Fruit fly (Drosophila melanogaster) whole organism, embryonic: Measurements from ENCODE around the gene CG9205.
A peak's percentile ranks its signal among the peaks of the same experiment; 100 is the strongest.

Source experiments
- Bdp1 ChIP-seq: fragments of 200-800 bp; sonication (Bioruptor generic); optimal IDR thresholded peaks from 3 replicates; lab custom pipeline; 2016; ENCODE audit warnings: missing biosample characterization, missing genetic modification characterization
- CG12236 ChIP-seq: fragments of 200-800 bp; sonication (Bioruptor generic); optimal IDR thresholded peaks from 2 replicates; lab custom pipeline; 2016; ENCODE audit warnings: missing biosample characterization, missing genetic modification characterization
- CG13296 ChIP-seq: fragments of 200-800 bp; sonication (Bioruptor generic); optimal IDR thresholded peaks from 3 replicates; lab custom pipeline; 2018; ENCODE audit warnings: missing biosample characterization, mild to moderate bottlenecking, missing genetic modification characterization
- CG13775 ChIP-seq: fragments of 200-800 bp; sonication (Bioruptor generic); optimal IDR thresholded peaks from 3 replicates; lab custom pipeline; 2017; ENCODE audit warnings: missing biosample characterization, mild to moderate bottlenecking, missing genetic modification characterization
- CG34224 ChIP-seq: fragments of 200-800 bp; sonication (Bioruptor generic); IDR thresholded peaks from 3 replicates; pipeline ENCODE4 v1.3.6; 2022; ENCODE audit warnings: missing biosample characterization, missing genetic modification characterization; ENCODE audit not compliant: partially characterized antibody
- CG34376 ChIP-seq: fragments of 200-800 bp; sonication (Bioruptor generic); optimal IDR thresholded peaks from 2 replicates; lab custom pipeline; 2018; ENCODE audit warnings: missing biosample characterization, mild to moderate bottlenecking, missing genetic modification characterization
- CG3838 ChIP-seq: fragments of 200-800 bp; sonication (Bioruptor generic); optimal IDR thresholded peaks from 3 replicates; lab custom pipeline; 2016; ENCODE audit warnings: missing biosample characterization, missing genetic modification characterization
- CG4820 ChIP-seq: fragments of 200-800 bp; sonication (Bioruptor generic); optimal IDR thresholded peaks from 3 replicates; lab custom pipeline; 2016; ENCODE audit warnings: missing biosample characterization, missing genetic modification characterization
- CG6175 ChIP-seq: fragments of 200-800 bp; sonication (Bioruptor generic); IDR thresholded peaks from 3 replicates; pipeline ENCODE4 v1.3.6; 2022; ENCODE audit warnings: missing biosample characterization, missing genetic modification characterization
- CG7987 ChIP-seq: fragments of 200-800 bp; sonication (Bioruptor generic); optimal IDR thresholded peaks from 2 replicates; lab custom pipeline; 2018; ENCODE audit warnings: missing biosample characterization, mild to moderate bottlenecking, missing genetic modification characterization, moderate library complexity
- CG8388 ChIP-seq: fragments of 200-800 bp; sonication (Bioruptor generic); optimal IDR thresholded peaks from 2 replicates; lab custom pipeline; 2019; ENCODE audit warnings: missing biosample characterization, mild to moderate bottlenecking, missing genetic modification characterization, moderate library complexity
- CG8478 ChIP-seq: fragments of >200 bp; optimal IDR thresholded peaks from 2 replicates; lab custom pipeline; 2018
- CG9437 ChIP-seq: fragments of 200-800 bp; sonication (Bioruptor generic); optimal IDR thresholded peaks from 2 replicates; lab custom pipeline; 2018; ENCODE audit warnings: missing biosample characterization, mild to moderate bottlenecking, missing genetic modification characterization
- Fer1 ChIP-seq: fragments of 200-800 bp; sonication (Bioruptor generic); optimal IDR thresholded peaks from 2 replicates; lab custom pipeline; 2017; ENCODE audit warnings: missing biosample characterization, mild to moderate bottlenecking, missing genetic modification characterization
- HLH54F ChIP-seq: fragments of 200-800 bp; sonication (Bioruptor generic); optimal IDR thresholded peaks from 3 replicates; lab custom pipeline; 2016; ENCODE audit warnings: missing biosample characterization, missing genetic modification characterization
- Hr3 ChIP-seq: fragments of 200-800 bp; sonication (Bioruptor generic); optimal IDR thresholded peaks from 3 replicates; lab custom pipeline; 2016; ENCODE audit warnings: missing biosample characterization, missing genetic modification characterization
- NC2α ChIP-seq: fragments of 200-800 bp; sonication (Bioruptor generic); optimal IDR thresholded peaks from 2 replicates; lab custom pipeline; 2016; ENCODE audit warnings: missing biosample characterization, missing genetic modification characterization
- Stat92E ChIP-seq, 3 experiments: fragments of >200 bp in 2 of 3; fragments of 200-800 bp in 1 of 3; sonication (Bioruptor generic) in 1 of 3; optimal IDR thresholded peaks; 2 replicates each; lab custom pipeline; 2017 to 2019; ENCODE audit warnings: missing biosample characterization in 3 of 3, missing genetic modification characterization in 3 of 3, mild to moderate bottlenecking in 1 of 3, moderate library complexity in 1 of 3
- Tbp ChIP-seq: fragments of >200 bp; optimal IDR thresholded peaks from 2 replicates; lab custom pipeline; 2018; ENCODE audit warnings: missing biosample characterization, missing genetic modification characterization
- Trl ChIP-seq, 3 experiments: fragments of >200 bp in 2 of 3; fragments of 200-800 bp in 1 of 3; sonication (Bioruptor generic) in 1 of 3; optimal IDR thresholded peaks; 2 replicates in 1 of 3; 3 replicates in 2 of 3; lab custom pipeline; 2016 to 2017; ENCODE audit warnings: missing biosample characterization in 1 of 3, missing genetic modification characterization in 1 of 3
- abd-A ChIP-seq: fragments of 200-800 bp; sonication (Bioruptor generic); optimal IDR thresholded peaks from 3 replicates; lab custom pipeline; 2019; ENCODE audit warnings: missing biosample characterization, mild to moderate bottlenecking, missing genetic modification characterization, moderate library complexity
- al ChIP-seq: fragments of 200-800 bp; sonication (Bioruptor generic); IDR thresholded peaks from 2 replicates; pipeline ENCODE4 v1.3.6; 2022; ENCODE audit warnings: missing biosample characterization, missing genetic modification characterization
- ap ChIP-seq: fragments of 200-800 bp; sonication (Bioruptor generic); IDR thresholded peaks from 2 replicates; pipeline ENCODE4 v1.3.6; 2022; ENCODE audit warnings: missing biosample characterization, missing genetic modification characterization
- bcd ChIP-seq: fragments of 200-800 bp; sonication (Bioruptor generic); optimal IDR thresholded peaks from 2 replicates; lab custom pipeline; 2017; ENCODE audit warnings: missing biosample characterization, mild to moderate bottlenecking, missing genetic modification characterization
- bowl ChIP-seq: fragments of 200-800 bp; sonication (Bioruptor generic); IDR thresholded peaks from 2 replicates; pipeline ENCODE4 v1.3.6; 2022; ENCODE audit warnings: missing biosample characterization, missing genetic modification characterization
- bsh ChIP-seq, 2 experiments: fragments of 200-800 bp; sonication (Bioruptor generic); optimal IDR thresholded peaks; 2 replicates each; lab custom pipeline; 2017 to 2018; ENCODE audit warnings: mild to moderate bottlenecking in 2 of 2, missing biosample characterization in 2 of 2, missing genetic modification characterization in 2 of 2, moderate library complexity in 1 of 2
- crp ChIP-seq, 2 experiments: fragments of 200-800 bp; sonication (Bioruptor generic); optimal IDR thresholded peaks; 2 replicates in 1 of 2; 3 replicates in 1 of 2; lab custom pipeline; 2017; ENCODE audit warnings: missing biosample characterization in 2 of 2, missing genetic modification characterization in 2 of 2, mild to moderate bottlenecking in 1 of 2, moderate library complexity in 1 of 2
- dati ChIP-seq: fragments of 200-800 bp; sonication (Bioruptor generic); IDR thresholded peaks from 2 replicates; pipeline ENCODE4 v1.3.6; 2022; ENCODE audit warnings: missing biosample characterization, missing genetic modification characterization
- en ChIP-seq: fragments of 200-800 bp; sonication (Bioruptor generic); optimal IDR thresholded peaks from 2 replicates; lab custom pipeline; 2016; ENCODE audit warnings: missing biosample characterization, missing genetic modification characterization
- fd102C ChIP-seq: fragments of 200-800 bp; sonication (Bioruptor generic); optimal IDR thresholded peaks from 2 replicates; lab custom pipeline; 2018; ENCODE audit warnings: missing biosample characterization, mild to moderate bottlenecking, missing genetic modification characterization, moderate library complexity
- fd3F ChIP-seq: fragments of 200-800 bp; sonication (Bioruptor generic); optimal IDR thresholded peaks from 2 replicates; lab custom pipeline; 2018; ENCODE audit warnings: missing biosample characterization, mild to moderate bottlenecking, missing genetic modification characterization, moderate library complexity
- fd64A ChIP-seq: fragments of 200-800 bp; sonication (Bioruptor generic); optimal IDR thresholded peaks from 3 replicates; lab custom pipeline; 2018; ENCODE audit warnings: missing biosample characterization, mild to moderate bottlenecking, missing genetic modification characterization
- fru ChIP-seq: fragments of >200 bp; optimal IDR thresholded peaks from 2 replicates; lab custom pipeline; 2017
- gcm2 ChIP-seq: fragments of 200-800 bp; sonication (Bioruptor generic); optimal IDR thresholded peaks from 2 replicates; lab custom pipeline; 2016; ENCODE audit warnings: missing biosample characterization, missing genetic modification characterization
- gsb ChIP-seq: fragments of 200-800 bp; sonication (Bioruptor generic); IDR thresholded peaks from 2 replicates; pipeline ENCODE4 v1.3.6; 2022; ENCODE audit warnings: missing biosample characterization, missing genetic modification characterization
- hbn ChIP-seq: fragments of 200-800 bp; sonication (Bioruptor generic); IDR thresholded peaks from 2 replicates; pipeline ENCODE4 v1.3.6; 2022; ENCODE audit warnings: missing biosample characterization, missing genetic modification characterization; ENCODE audit not compliant: partially characterized antibody
- hkb ChIP-seq, 2 experiments: fragments of 200-800 bp in 1 of 2; fragments of >200 bp in 1 of 2; sonication (Bioruptor generic) in 1 of 2; IDR thresholded peaks in 1 of 2; optimal IDR thresholded peaks in 1 of 2; 2 replicates each; pipeline versions ENCODE4 v1.3.6 to Lab custom; 2017 to 2022; ENCODE audit warnings: missing biosample characterization in 1 of 2, missing genetic modification characterization in 1 of 2
- mld ChIP-seq: fragments of 200-800 bp; sonication (Bioruptor generic); IDR thresholded peaks from 3 replicates; pipeline ENCODE4 v1.3.6; 2022; ENCODE audit warnings: missing biosample characterization, missing genetic modification characterization; ENCODE audit not compliant: partially characterized antibody
- pan ChIP-seq, 4 experiments: fragments of >200 bp in 3 of 4; fragments of 200-800 bp in 1 of 4; sonication (Bioruptor generic) in 1 of 4; optimal IDR thresholded peaks in 3 of 4; IDR thresholded peaks in 1 of 4; 2 replicates each; pipeline versions ENCODE4 v1.3.6 to Lab custom; 2017 to 2022; ENCODE audit warnings: missing biosample characterization in 2 of 4, missing genetic modification characterization in 2 of 4, mixed read lengths in 1 of 4
- peb ChIP-seq: fragments of 200-800 bp; sonication (Bioruptor generic); IDR thresholded peaks from 2 replicates; pipeline ENCODE4 v1.3.6; 2022; ENCODE audit warnings: missing biosample characterization, missing genetic modification characterization
- phol ChIP-seq: fragments of 200-800 bp; sonication (Bioruptor generic); optimal IDR thresholded peaks from 3 replicates; lab custom pipeline; 2018; ENCODE audit warnings: missing biosample characterization, mild to moderate bottlenecking, missing genetic modification characterization, moderate library complexity
- psq ChIP-seq: fragments of 200-800 bp; sonication (Bioruptor generic); optimal IDR thresholded peaks from 2 replicates; lab custom pipeline; 2017; ENCODE audit warnings: missing biosample characterization, missing genetic modification characterization
- pzg ChIP-seq: fragments of 200-800 bp; sonication (Bioruptor generic); optimal IDR thresholded peaks from 3 replicates; lab custom pipeline; 2018; ENCODE audit warnings: missing biosample characterization, mild to moderate bottlenecking, missing genetic modification characterization, moderate library complexity
- rib ChIP-seq: fragments of 200-800 bp; sonication (Bioruptor generic); IDR thresholded peaks from 2 replicates; pipeline ENCODE4 v1.3.6; 2022; ENCODE audit warnings: missing biosample characterization, missing genetic modification characterization
- run ChIP-seq: fragments of 200-800 bp; sonication (Bioruptor generic); optimal IDR thresholded peaks from 3 replicates; lab custom pipeline; 2018; ENCODE audit warnings: missing biosample characterization, mild to moderate bottlenecking, missing genetic modification characterization
- tin ChIP-seq: fragments of 200-800 bp; sonication (Bioruptor generic); optimal IDR thresholded peaks from 3 replicates; lab custom pipeline; 2016; ENCODE audit warnings: missing biosample characterization, missing genetic modification characterization
- tup ChIP-seq: fragments of 200-800 bp; sonication (Bioruptor generic); optimal IDR thresholded peaks from 2 replicates; lab custom pipeline; 2016; ENCODE audit warnings: missing biosample characterization, mild to moderate bottlenecking, missing genetic modification characterization, moderate library complexity

Gene CG9205

dm6 chr3L:1007513-1008459 lies 26.7 kb upstream of the CG9205 start (continued):
- TF ChIP-seq crp (GFP tag; optimal IDR thresholded peaks at IDR 0.05; lab: Kevin White, UChicago) (peak in 1 of 2 experiments; percentile 44), CG8388 (GFP tag; lab: Kevin White, UChicago) (peak; percentile 39), mld (GFP tag; lab: Robert Waterston, UW) (no peak), CG9437 (peak; percentile 71), CG4820 (GFP tag; lab: Kevin White, UChicago) (peak; percentile 81), tin (GFP tag; lab: Kevin White, UChicago) (peak; percentile 11), gcm2 (GFP tag; lab: Kevin White, UChicago) (no peak), pan (optimal IDR thresholded peaks at IDR 0.05; lab: Kevin White, UChicago) (no peak), pan (GFP tag; optimal IDR thresholded peaks at IDR 0.05 in 1 of 2, IDR thresholded peaks at IDR 0.05 in 1 of 2) (peak in 1 of 2 experiments; percentile 86), Fer1 (GFP tag; lab: Kevin White, UChicago) (peak; percentile 88), CG7987 (GFP tag; lab: Kevin White, UChicago) (no peak), peb (GFP tag; lab: Robert Waterston, UW) (peak; percentile 80), Stat92E (GFP tag; optimal IDR thresholded peaks at IDR 0.05; lab: Kevin White, UChicago) (peak in 1 of 3 experiments; percentile 25), CG13296 (peak; percentile 71), bcd (GFP tag; lab: Kevin White, UChicago) (peak; percentile 86), HLH54F (GFP tag; lab: Kevin White, UChicago) (peak; percentile 55), phol (tag; lab: Kevin White, UChicago) (peak; percentile 69), psq (no peak), CG6175 (peak; percentile 80), pzg (peak; percentile 8), en (GFP tag; lab: Kevin White, UChicago) (no peak), bsh (GFP tag; optimal IDR thresholded peaks at IDR 0.05; lab: Kevin White, UChicago) (peak; percentile 46 to 83), Bdp1 (GFP tag; lab: Kevin White, UChicago) (no peak), Trl (optimal IDR thresholded peaks at IDR 0.05; lab: Kevin White, UChicago) (peak; percentile 14 to 79), Trl (GFP tag; optimal IDR thresholded peaks at IDR 0.05; lab: Kevin White, UChicago) (no peak), rib (GFP tag; lab: Robert Waterston, UW) (peak; percentile 87), hkb (optimal IDR thresholded peaks at IDR 0.05; lab: Kevin White, UChicago) (no peak), hkb (GFP tag; IDR thresholded peaks at IDR 0.05; lab: Robert Waterston, UW) (peak; percentile 91), CG8478 (no peak), CG34224 (no peak), al (GFP tag; lab: Robert Waterston, UW) (peak; percentile 88), Tbp (GFP tag; lab: Kevin White, UChicago) (no peak), fd102C (no peak), run (no peak), CG13775 (GFP tag; lab: Kevin White, UChicago) (peak; percentile 80), gsb (GFP tag; lab: Robert Waterston, UW) (peak; percentile 84), ap (GFP tag; lab: Robert Waterston, UW) (peak; percentile 67), fd64A (no peak), NC2α (GFP tag; lab: Kevin White, UChicago) (no peak), hbn (GFP tag; lab: Robert Waterston, UW) (no peak), CG12236 (GFP tag; lab: Kevin White, UChicago) (no peak), CG34376 (GFP tag; lab: Kevin White, UChicago) (peak; percentile 68), Hr3 (GFP tag; lab: Kevin White, UChicago) (peak; percentile 79), CG3838 (GFP tag; lab: Kevin White, UChicago) (peak; percentile 82), abd-A (tag; lab: Kevin White, UChicago) (no peak), tup (GFP tag; lab: Kevin White, UChicago) (no peak), fru (no peak), dati (GFP tag; lab: Robert Waterston, UW) (peak; percentile 46; the same call in 1 of the 2 replicates), bowl (GFP tag; lab: Robert Waterston, UW) (no peak), fd3F (GFP tag; lab: Kevin White, UChicago) (peak; percentile 64)
